Worm (Caenorhabditis elegans): Measurements from ENCODE around the gene F26G1.15.

DNA sequence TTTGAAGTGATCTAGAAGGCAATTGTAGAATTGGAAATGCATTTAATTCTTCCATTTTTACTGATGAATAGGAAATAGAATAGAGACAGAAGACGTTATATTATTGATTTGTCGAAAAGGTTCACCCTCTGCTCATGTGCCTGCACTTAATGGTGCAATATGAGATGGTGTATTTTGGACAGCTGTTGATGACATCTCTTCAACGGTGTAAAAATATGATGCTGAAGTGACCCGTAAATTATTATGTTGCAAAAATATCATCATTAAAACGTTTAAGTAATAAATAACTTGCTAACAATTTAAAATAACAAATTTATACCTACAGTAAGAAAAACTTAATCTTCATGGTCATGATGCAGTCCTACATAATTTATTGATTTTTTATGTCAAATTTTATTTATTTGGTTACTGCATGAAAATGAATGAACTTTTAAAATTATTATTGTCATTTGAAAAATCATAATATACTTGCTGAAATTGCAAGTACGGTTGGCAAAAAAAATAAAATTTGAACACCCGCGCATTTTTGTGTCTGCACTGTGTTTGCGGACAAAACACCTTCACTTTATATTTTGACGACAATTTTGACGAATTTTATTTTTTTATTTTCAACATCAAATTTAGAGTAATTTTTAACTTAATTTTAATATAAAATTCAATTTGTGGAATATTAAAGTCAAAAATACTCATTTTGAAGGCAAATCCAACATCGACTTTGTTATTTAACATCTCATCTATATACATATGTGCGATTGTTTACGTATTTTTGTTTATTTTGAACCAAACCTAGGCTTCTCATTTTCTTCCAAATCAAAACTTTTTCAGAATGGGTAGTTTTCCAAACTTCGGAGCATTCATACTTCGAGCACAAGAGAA is 37.9 kb downstream of the F26G1.15 start, which contains the start of the genes fbxb-88 and tbck-1:
- TF ChIP-seq nhr-76 (tag; optimal IDR thresholded peaks at IDR 0.05) (no peak), eor-1 (tag; optimal IDR thresholded peaks at IDR 0.05) (no peak), ceh-9 (tag; optimal IDR thresholded peaks at IDR 0.05) (no peak), ztf-4 (tag; optimal IDR thresholded peaks at IDR 0.05) (no peak), zag-1 (tag; optimal IDR thresholded peaks at IDR 0.05) (no peak), elt-1 (tag; optimal IDR thresholded peaks at IDR 0.05) (no peak), unc-39 (tag; optimal IDR thresholded peaks at IDR 0.05) (no peak), ama-1 (optimal IDR thresholded peaks at IDR 0.05) (no peak)
